Fruit fly (Drosophila melanogaster) whole organism, embryonic: ENCODE measurements around the gene Ent3.

Source experiments
- CG3847 ChIP-seq: fragments of 200-800 bp; sonication (Bioruptor generic); IDR thresholded peaks from 2 replicates; pipeline ENCODE4 v1.3.6; 2022; ENCODE audit warnings: missing biosample characterization, missing genetic modification characterization
- CG9609 ChIP-seq: fragments of 200-800 bp; sonication (Bioruptor generic); optimal IDR thresholded peaks from 3 replicates; lab custom pipeline; 2016; ENCODE audit warnings: missing biosample characterization, missing genetic modification characterization
- Dip2 ChIP-seq: fragments of 200-800 bp; sonication (Bioruptor generic); IDR thresholded peaks from 2 replicates; pipeline ENCODE4 v1.3.6; 2022; ENCODE audit warnings: missing biosample characterization, missing genetic modification characterization
- Lpt ChIP-seq: fragments of >200 bp; optimal IDR thresholded peaks from 2 replicates; lab custom pipeline; 2018; ENCODE audit warnings: missing biosample characterization, missing genetic modification characterization
- PHDP ChIP-seq: fragments of 200-800 bp; sonication (Bioruptor generic); optimal IDR thresholded peaks from 3 replicates; lab custom pipeline; 2018; ENCODE audit warnings: missing biosample characterization, mild to moderate bottlenecking, missing genetic modification characterization, moderate library complexity
- trh ChIP-seq: fragments of 200-800 bp; sonication (Bioruptor generic); optimal IDR thresholded peaks from 2 replicates; lab custom pipeline; 2016; ENCODE audit warnings: missing biosample characterization, missing genetic modification characterization

DNA sequence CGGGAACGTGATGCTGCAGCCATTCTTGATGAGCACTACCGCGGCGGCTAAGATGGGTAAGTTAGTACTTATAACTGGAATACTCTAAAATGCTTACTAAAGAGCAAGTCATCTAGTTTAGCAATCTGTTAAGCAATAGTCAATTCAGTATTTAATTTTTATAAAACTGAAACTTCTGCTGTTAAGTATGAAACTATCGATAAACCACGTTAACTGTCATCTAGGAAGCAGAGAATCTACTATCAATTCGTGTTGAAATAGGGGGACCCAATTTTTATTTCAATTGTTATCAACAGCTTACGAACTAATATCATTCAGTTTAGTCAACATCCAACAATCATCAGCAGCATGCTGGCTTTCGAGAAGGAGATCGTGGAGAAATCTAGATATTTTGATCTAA, 45.0 kb upstream of the Ent3 start, which contains the start of gene CG32110:
- TF ChIP-seq CG3847 (GFP tag; lab: Robert Waterston, UW): no peak
- no peak for TF ChIP-seq Lpt
- no peak for TF ChIP-seq PHDP (tag; lab: Kevin White, UChicago)
- TF ChIP-seq CG9609: no peak
- TF ChIP-seq trh (GFP tag; lab: Kevin White, UChicago): no peak
- TF ChIP-seq Dip2: no peak
